Fruit fly (Drosophila melanogaster): ENCODE data around the gene Uch-L5.

Gene Uch-L5

dm6 chr3L:9457619-9458092 lies 19.1 kb downstream of the Uch-L5 start, which contains the start of gene CG3437 (continued):
- TF ChIP-seq CG10147 (GFP tag; optimal IDR thresholded peaks at IDR 0.05): peak; percentile 98
- peak; percentile 99 for TF ChIP-seq CG4404 (GFP tag; IDR thresholded peaks at IDR 0.05)
- TF ChIP-seq Drgx (GFP tag; IDR thresholded peaks at IDR 0.05): peak; percentile 100
- peak; percentile 99 for TF ChIP-seq CG7372 (GFP tag; IDR thresholded peaks at IDR 0.05)
- TF ChIP-seq CG10979 (tag; optimal IDR thresholded peaks at IDR 0.05): peak; percentile 99
- TF ChIP-seq CG9817 (tag; optimal IDR thresholded peaks at IDR 0.05): peak; percentile 99
- TF ChIP-seq Fer2 (tag; optimal IDR thresholded peaks at IDR 0.05): peak; percentile 98
- peak; percentile 99 for TF ChIP-seq mirr (GFP tag; optimal IDR thresholded peaks at IDR 0.05)
- peak; percentile 98 for TF ChIP-seq CG16815 (GFP tag; optimal IDR thresholded peaks at IDR 0.05)
- TF ChIP-seq ind (GFP tag; optimal IDR thresholded peaks at IDR 0.05): peak; percentile 98
- peak; percentile 82 for TF ChIP-seq CG14965 (GFP tag; optimal IDR thresholded peaks at IDR 0.05; ENCODE audit: borderline replicate concordance)
- peak; percentile 99 for TF ChIP-seq Hsf (GFP tag; optimal IDR thresholded peaks at IDR 0.05)
- TF ChIP-seq HLH54F (GFP tag; optimal IDR thresholded peaks at IDR 0.05): peak; percentile 99
- TF ChIP-seq CG8281 (tag; optimal IDR thresholded peaks at IDR 0.05): peak; percentile 93
- TF ChIP-seq CG4328 (GFP tag; optimal IDR thresholded peaks at IDR 0.05): peak; percentile 97
- TF ChIP-seq CG10431 (GFP tag; optimal IDR thresholded peaks at IDR 0.05): peak; percentile 95
- peak; percentile 99 for TF ChIP-seq Usf (GFP tag; optimal IDR thresholded peaks at IDR 0.05)
- peak; percentile 80 for TF ChIP-seq stwl (tag; optimal IDR thresholded peaks at IDR 0.05)
- TF ChIP-seq CG12104 (GFP tag; optimal IDR thresholded peaks at IDR 0.05): peak; percentile 96
- TF ChIP-seq maf-S (GFP tag; optimal IDR thresholded peaks at IDR 0.05): peak; percentile 98
- peak; percentile 96 for TF ChIP-seq Ravus (GFP tag; IDR thresholded peaks at IDR 0.05)
- peak; percentile 100 for TF ChIP-seq ci (GFP tag; IDR thresholded peaks at IDR 0.05)
- TF ChIP-seq CG6689 (GFP tag; IDR thresholded peaks at IDR 0.05): peak; percentile 99
- TF ChIP-seq z (GFP tag; IDR thresholded peaks at IDR 0.05): peak; percentile 82
- peak; percentile 99 for TF ChIP-seq Abd-B (GFP tag; optimal IDR thresholded peaks at IDR 0.05)
- TF ChIP-seq Xbp1 (GFP tag; optimal IDR thresholded peaks at IDR 0.05): peak; percentile 99
- TF ChIP-seq CG18262 (tag; optimal IDR thresholded peaks at IDR 0.05): peak; percentile 96
- TF ChIP-seq abd-A (tag; optimal IDR thresholded peaks at IDR 0.05): peak; percentile 87
- TF ChIP-seq gfzf (GFP tag; optimal IDR thresholded peaks at IDR 0.05): peak; percentile 39
- peak; percentile 100 for TF ChIP-seq H15 (GFP tag; IDR thresholded peaks at IDR 0.05)
- TF ChIP-seq mam (GFP tag; optimal IDR thresholded peaks at IDR 0.05): peak; percentile 99
- TF ChIP-seq Dref (GFP tag; IDR thresholded peaks at IDR 0.05): peak; percentile 51
- TF ChIP-seq lbe (GFP tag; optimal IDR thresholded peaks at IDR 0.05): peak; percentile 97
- peak; percentile 44; the same call in 1 of the 2 replicates for TF ChIP-seq amos (GFP tag; IDR thresholded peaks at IDR 0.05; ENCODE audit: partially characterized antibody)
- peak; percentile 40 for TF ChIP-seq Dp (GFP tag; optimal IDR thresholded peaks at IDR 0.05)
- TF ChIP-seq CG11247 (GFP tag; IDR thresholded peaks at IDR 0.05): peak; percentile 99
- TF ChIP-seq CG17186 (GFP tag; optimal IDR thresholded peaks at IDR 0.05): peak; percentile 95
- TF ChIP-seq CG3281 (GFP tag; optimal IDR thresholded peaks at IDR 0.05): peak; percentile 99
- peak; percentile 97 for TF ChIP-seq tup (GFP tag; optimal IDR thresholded peaks at IDR 0.05)
- TF ChIP-seq CG32772 (GFP tag; IDR thresholded peaks at IDR 0.05): peak; percentile 100
- 0 out of 3 replicates have a peak, but pooled peaks have one; percentile 40 for TF ChIP-seq HLH4C (GFP tag; IDR thresholded peaks at IDR 0.05; ENCODE audit: partially characterized antibody)
- TF ChIP-seq CG5180 (GFP tag; optimal IDR thresholded peaks at IDR 0.05): peak; percentile 91
- peak; percentile 95 for TF ChIP-seq slou (GFP tag; optimal IDR thresholded peaks at IDR 0.05)
- TF ChIP-seq pan (optimal IDR thresholded peaks at IDR 0.05): no peak
- TF ChIP-seq pan (GFP tag; optimal IDR thresholded peaks at IDR 0.05 in 1 of 2, IDR thresholded peaks at IDR 0.05 in 1 of 2): peak in 1 of 2 experiments; percentile 99
- TF ChIP-seq CG9609 (GFP tag; optimal IDR thresholded peaks at IDR 0.05): peak; percentile 98
- peak; percentile 98 for TF ChIP-seq shn (GFP tag; optimal IDR thresholded peaks at IDR 0.05)
- TF ChIP-seq CG8478 (optimal IDR thresholded peaks at IDR 0.05): no peak
- 0 out of 2 replicates have a peak, but pooled peaks have one; percentile 21 for TF ChIP-seq inv (GFP tag; IDR thresholded peaks at IDR 0.05; ENCODE audit: partially characterized antibody)
- TF ChIP-seq CG6765 (GFP tag; optimal IDR thresholded peaks at IDR 0.05): peak; percentile 99
